Worm (Caenorhabditis elegans) whole organism, L2 larva: ENCODE measurements around the gene srm-5.

Experiments used
- C34F6.9 ChIP-seq: fragments of 150-350 bp; optimal IDR thresholded peaks from 2 replicates; lab custom pipeline; 2014; ENCODE audit warnings: missing biosample characterization, missing genetic modification characterization
- F13H6.1 ChIP-seq: sonication (generic microtip); optimal IDR thresholded peaks from 2 replicates; lab custom pipeline; 2016; ENCODE audit warnings: missing genetic modification characterization, missing compliant biosample characterization
- R02D3.7 ChIP-seq: fragments of 150-350 bp; optimal IDR thresholded peaks from 2 replicates; lab custom pipeline; 2014; ENCODE audit warnings: missing biosample characterization, missing genetic modification characterization
- Y55F3AM.14 ChIP-seq: fragments of 200-800 bp; sonication (Bioruptor generic); optimal IDR thresholded peaks from 2 replicates; lab custom pipeline; 2018; ENCODE audit warnings: mild to moderate bottlenecking, missing genetic modification characterization, missing compliant biosample characterization
- ZK546.5 ChIP-seq: sonication (generic microtip); optimal IDR thresholded peaks from 2 replicates; lab custom pipeline; 2017; ENCODE audit warnings: missing biosample characterization, missing genetic modification characterization
- alr-1 ChIP-seq: fragments of 150-350 bp; optimal IDR thresholded peaks from 2 replicates; lab custom pipeline; 2014; ENCODE audit warnings: missing biosample characterization, missing genetic modification characterization
- aly-2 ChIP-seq: fragments of 150-350 bp; optimal IDR thresholded peaks from 2 replicates; lab custom pipeline; 2014; ENCODE audit warnings: missing biosample characterization, missing genetic modification characterization
- ama-1 ChIP-seq: fragments of 150-350 bp; optimal IDR thresholded peaks from 2 replicates; lab custom pipeline; 2018; ENCODE audit warnings: inconsistent platforms
- ceh-16 ChIP-seq: fragments of 150-350 bp; optimal IDR thresholded peaks from 2 replicates; lab custom pipeline; 2014; ENCODE audit warnings: missing biosample characterization, missing genetic modification characterization
- ceh-82 ChIP-seq: fragments of 150-350 bp; optimal IDR thresholded peaks from 2 replicates; lab custom pipeline; 2014; ENCODE audit warnings: missing biosample characterization, missing genetic modification characterization
- crh-2 ChIP-seq: sonication (generic microtip); optimal IDR thresholded peaks from 2 replicates; lab custom pipeline; 2017; ENCODE audit warnings: missing biosample characterization, missing genetic modification characterization
- dmd-4 ChIP-seq: sonication (generic microtip); optimal IDR thresholded peaks from 2 replicates; lab custom pipeline; 2017; ENCODE audit warnings: missing biosample characterization, missing genetic modification characterization
- egl-27 ChIP-seq: sonication (generic microtip); optimal IDR thresholded peaks from 3 replicates; lab custom pipeline; 2017; ENCODE audit warnings: missing biosample characterization, missing genetic modification reagents, missing genetic modification characterization
- elt-1 ChIP-seq: fragments of 150-350 bp; optimal IDR thresholded peaks from 2 replicates; lab custom pipeline; 2014; ENCODE audit warnings: missing biosample characterization, missing genetic modification characterization
- elt-3 ChIP-seq: sonication (generic microtip); optimal IDR thresholded peaks from 2 replicates; lab custom pipeline; 2017; ENCODE audit warnings: missing biosample characterization, missing genetic modification characterization
- fos-1 ChIP-seq: fragments of 150-350 bp; optimal IDR thresholded peaks from 2 replicates; lab custom pipeline; 2014; ENCODE audit warnings: missing biosample characterization, missing genetic modification characterization
- lin-13 ChIP-seq: fragments of 150-350 bp; optimal IDR thresholded peaks from 2 replicates; lab custom pipeline; 2014; ENCODE audit warnings: missing biosample characterization, missing genetic modification reagents, missing genetic modification characterization
- lin-39 ChIP-seq: fragments of 150-350 bp; optimal IDR thresholded peaks from 2 replicates; lab custom pipeline; 2014; ENCODE audit warnings: missing biosample characterization, missing genetic modification reagents, missing genetic modification characterization
- lsy-2 ChIP-seq, 2 experiments: fragments of 150-350 bp in 1 of 2; sonication (generic microtip) in 1 of 2; optimal IDR thresholded peaks; 2 replicates each; lab custom pipeline; 2014 to 2017; ENCODE audit warnings: missing biosample characterization in 2 of 2, missing genetic modification characterization in 2 of 2
- mab-5 ChIP-seq: fragments of 150-350 bp; optimal IDR thresholded peaks from 2 replicates; lab custom pipeline; 2014; ENCODE audit warnings: missing biosample characterization, missing genetic modification characterization
- mbf-1 ChIP-seq: sonication (generic microtip); optimal IDR thresholded peaks from 2 replicates; lab custom pipeline; 2017; ENCODE audit warnings: missing biosample characterization, missing genetic modification characterization
- mdl-1 ChIP-seq, 2 experiments: fragments of 150-350 bp in 1 of 2; sonication (generic microtip) in 1 of 2; optimal IDR thresholded peaks; 2 replicates each; lab custom pipeline; 2017; ENCODE audit warnings: missing biosample characterization in 2 of 2, missing genetic modification characterization in 2 of 2
- nhr-10 ChIP-seq: sonication (generic microtip); optimal IDR thresholded peaks from 2 replicates; lab custom pipeline; 2017; ENCODE audit warnings: missing biosample characterization, missing genetic modification characterization
- nhr-11 ChIP-seq: fragments of 150-350 bp; optimal IDR thresholded peaks from 2 replicates; lab custom pipeline; 2014; ENCODE audit warnings: missing biosample characterization, missing genetic modification characterization
- nhr-12 ChIP-seq: fragments of 150-350 bp; optimal IDR thresholded peaks from 2 replicates; lab custom pipeline; 2014; ENCODE audit warnings: missing biosample characterization, missing genetic modification characterization
- nhr-23 ChIP-seq: fragments of 150-350 bp; optimal IDR thresholded peaks from 2 replicates; lab custom pipeline; 2014; ENCODE audit warnings: missing biosample characterization, missing genetic modification reagents, missing genetic modification characterization
- nhr-237 ChIP-seq: fragments of 150-350 bp; optimal IDR thresholded peaks from 2 replicates; lab custom pipeline; 2014; ENCODE audit warnings: missing biosample characterization, missing genetic modification characterization
- nhr-77 ChIP-seq: fragments of 150-350 bp; optimal IDR thresholded peaks from 2 replicates; lab custom pipeline; 2014; ENCODE audit warnings: missing biosample characterization, missing genetic modification characterization
- peb-1 ChIP-seq: fragments of 150-350 bp; optimal IDR thresholded peaks from 2 replicates; lab custom pipeline; 2014; ENCODE audit warnings: missing biosample characterization, missing genetic modification characterization
- sem-4 ChIP-seq: fragments of 150-350 bp; optimal IDR thresholded peaks from 2 replicates; lab custom pipeline; 2014; ENCODE audit warnings: missing biosample characterization, missing genetic modification reagents, missing genetic modification characterization
- skn-1 ChIP-seq: sonication (generic microtip); optimal IDR thresholded peaks from 2 replicates; lab custom pipeline; 2017; ENCODE audit warnings: missing biosample characterization, missing genetic modification characterization
- sma-3 ChIP-seq: sonication (generic microtip); optimal IDR thresholded peaks from 2 replicates; lab custom pipeline; 2016; ENCODE audit warnings: missing genetic modification reagents, missing genetic modification characterization, missing compliant biosample characterization
- snpc-4 ChIP-seq: fragments of 150-350 bp; optimal IDR thresholded peaks from 2 replicates; lab custom pipeline; 2014; ENCODE audit warnings: missing biosample characterization, missing genetic modification characterization
- unc-39 ChIP-seq: fragments of 150-350 bp; optimal IDR thresholded peaks from 2 replicates; lab custom pipeline; 2014; ENCODE audit warnings: missing biosample characterization, missing genetic modification characterization
- unc-62 ChIP-seq: fragments of 150-350 bp; optimal IDR thresholded peaks from 2 replicates; lab custom pipeline; 2014; ENCODE audit warnings: missing biosample characterization, missing genetic modification reagents, missing genetic modification characterization
- zag-1 ChIP-seq: fragments of 150-350 bp; optimal IDR thresholded peaks from 2 replicates; lab custom pipeline; 2014; ENCODE audit warnings: missing biosample characterization, missing genetic modification characterization
- ztf-1 ChIP-seq: fragments of 200-800 bp; sonication (Bioruptor generic); conservative IDR thresholded peaks from 2 replicates; pipeline ENCODE4 v1.3.6; 2022; ENCODE audit warnings: missing genetic modification characterization, missing compliant biosample characterization
- ztf-4 ChIP-seq: fragments of 150-350 bp; optimal IDR thresholded peaks from 2 replicates; lab custom pipeline; 2014; ENCODE audit warnings: missing biosample characterization, missing genetic modification characterization

The srm-5 gene

ce11 chrV:14334901-14335300, at the start of gene srm-5:
Gene srm-5, plus strand, starts transcription at chrV:14335201.
- no peak for TF ChIP-seq ama-1 (lab: Kevin White, UChicago)
- no peak for TF ChIP-seq sem-4 (tag; lab: Kevin White, UChicago)
- TF ChIP-seq snpc-4: no peak
- TF ChIP-seq unc-62: no peak
- TF ChIP-seq egl-27 (tag; lab: Kevin White, UChicago): no peak

ce11 chrV:14285803-14286202, 49.2 kb upstream of the srm-5 start, which contains the start of gene F40G12.11:
Gene F40G12.11, plus strand, starts transcription at chrV:14286171.
- TF ChIP-seq fos-1 (tag; lab: Kevin White, UChicago) (no peak), ceh-82 (tag; lab: Kevin White, UChicago) (no peak), ZK546.5 (tag; lab: Kevin White, UChicago) (no peak), Y55F3AM.14 (GFP tag; lab: Kevin White, UChicago) (no peak), ceh-16 (tag; lab: Kevin White, UChicago) (no peak), mab-5 (tag; lab: Kevin White, UChicago) (no peak), crh-2 (no peak), mdl-1 (tag; optimal IDR thresholded peaks at IDR 0.05; lab: Kevin White, UChicago) (no peak), elt-1 (tag; lab: Kevin White, UChicago) (no peak), aly-2 (tag; lab: Kevin White, UChicago) (no peak), elt-3 (tag; lab: Kevin White, UChicago) (no peak), nhr-237 (no peak), nhr-12 (no peak), nhr-77 (tag; lab: Kevin White, UChicago) (no peak), mbf-1 (tag; lab: Kevin White, UChicago) (no peak)

- TF ChIP-seq mab-5 (tag; lab: Kevin White, UChicago): no peak
- TF ChIP-seq aly-2 (tag; lab: Kevin White, UChicago): no peak
- TF ChIP-seq sem-4 (tag; lab: Kevin White, UChicago): no peak
- TF ChIP-seq unc-62: no peak
- no peak for TF ChIP-seq fos-1 (tag; lab: Kevin White, UChicago)
- no peak for TF ChIP-seq nhr-11 (tag; lab: Kevin White, UChicago)
- TF ChIP-seq nhr-23 (tag; lab: Kevin White, UChicago): no peak
- TF ChIP-seq lin-13: no peak
- no peak for TF ChIP-seq ztf-1
- TF ChIP-seq zag-1 (tag; lab: Kevin White, UChicago): no peak
- TF ChIP-seq ZK546.5 (tag; lab: Kevin White, UChicago): no peak
- TF ChIP-seq ztf-4 (tag; lab: Kevin White, UChicago): no peak
Observed at ce11 chrV:14289363-14289762, 45.6 kb upstream of the srm-5 start, which contains the start of gene F14D7.1. Gene F14D7.1, minus strand, starts transcription at chrV:14289463.

ce11 chrV:14290636-14291035, 44.4 kb upstream of the srm-5 start, which contains the start of gene F14D7.18:
Gene F14D7.18, minus strand, starts transcription at chrV:14290736.
- no peak for TF ChIP-seq ama-1 (lab: Kevin White, UChicago)
- TF ChIP-seq peb-1: no peak
- TF ChIP-seq snpc-4: no peak
- no peak for TF ChIP-seq skn-1 (tag; lab: Kevin White, UChicago)
- TF ChIP-seq lsy-2 (tag; optimal IDR thresholded peaks at IDR 0.05; lab: Kevin White, UChicago): no peak
- TF ChIP-seq dmd-4: no peak
- no peak for TF ChIP-seq C34F6.9 (tag; lab: Kevin White, UChicago)
- no peak for TF ChIP-seq alr-1 (tag; lab: Kevin White, UChicago)
- TF ChIP-seq mdl-1 (tag; optimal IDR thresholded peaks at IDR 0.05; lab: Kevin White, UChicago): no peak
- TF ChIP-seq unc-39 (tag; lab: Kevin White, UChicago): no peak
- no peak for TF ChIP-seq F13H6.1 (tag; lab: Kevin White, UChicago)
- no peak for TF ChIP-seq mab-5 (tag; lab: Kevin White, UChicago)
- no peak for TF ChIP-seq aly-2 (tag; lab: Kevin White, UChicago)
- TF ChIP-seq nhr-10: no peak
- no peak for TF ChIP-seq R02D3.7 (tag; lab: Kevin White, UChicago)
- TF ChIP-seq ZK546.5 (tag; lab: Kevin White, UChicago): no peak
- TF ChIP-seq sma-3: no peak
- TF ChIP-seq lin-39 (tag; lab: Kevin White, UChicago): no peak
- TF ChIP-seq fos-1 (tag; lab: Kevin White, UChicago): no peak
- no peak for TF ChIP-seq elt-1 (tag; lab: Kevin White, UChicago)
